Fruit fly (Drosophila melanogaster) whole organism, embryonic: Measurements from ENCODE around the gene PGAP1.

Experiments used
- CG10366 ChIP-seq: fragments of 200-800 bp; sonication (Bioruptor generic); IDR thresholded peaks from 2 replicates; pipeline ENCODE4 v1.3.6; 2022; ENCODE audit warnings: missing biosample characterization, missing genetic modification characterization
- CG10462 ChIP-seq: fragments of 200-800 bp; sonication (Bioruptor generic); optimal IDR thresholded peaks from 2 replicates; lab custom pipeline; 2016; ENCODE audit warnings: missing biosample characterization, missing genetic modification characterization
- CG1233 ChIP-seq: fragments of 200-800 bp; sonication (Bioruptor generic); optimal IDR thresholded peaks from 4 replicates; lab custom pipeline; 2018; ENCODE audit warnings: missing biosample characterization, mild to moderate bottlenecking, missing genetic modification characterization
- CG12659 ChIP-seq: fragments of 200-800 bp; sonication (Bioruptor generic); optimal IDR thresholded peaks from 3 replicates; lab custom pipeline; 2017; ENCODE audit warnings: mild to moderate bottlenecking, missing biosample characterization, missing genetic modification reagents, missing genetic modification characterization
- CG13296 ChIP-seq: fragments of 200-800 bp; sonication (Bioruptor generic); optimal IDR thresholded peaks from 3 replicates; lab custom pipeline; 2018; ENCODE audit warnings: missing biosample characterization, mild to moderate bottlenecking, missing genetic modification characterization
- CG13624 ChIP-seq: fragments of 200-800 bp; sonication (Bioruptor generic); optimal IDR thresholded peaks from 2 replicates; lab custom pipeline; 2016; ENCODE audit warnings: missing biosample characterization, missing genetic modification characterization
- CG14667 ChIP-seq: fragments of 200-800 bp; sonication (Bioruptor generic); IDR thresholded peaks from 2 replicates; pipeline ENCODE4 v1.3.6; 2022; ENCODE audit warnings: missing biosample characterization, missing genetic modification characterization
- CG16813 ChIP-seq: fragments of 200-800 bp; sonication (Bioruptor generic); IDR thresholded peaks from 3 replicates; pipeline ENCODE4 v1.3.6; 2022; ENCODE audit warnings: missing biosample characterization, missing genetic modification characterization; ENCODE audit not compliant: partially characterized antibody
- CG16863 ChIP-seq: fragments of 200-800 bp; sonication (Bioruptor generic); optimal IDR thresholded peaks from 3 replicates; lab custom pipeline; 2016; ENCODE audit warnings: missing biosample characterization, missing genetic modification characterization
- CG17359 ChIP-seq: fragments of 200-800 bp; sonication (Bioruptor generic); optimal IDR thresholded peaks from 3 replicates; lab custom pipeline; 2018; ENCODE audit warnings: missing biosample characterization, mild to moderate bottlenecking, missing genetic modification characterization, moderate library complexity
- CG2875 ChIP-seq: fragments of 200-800 bp; sonication (Bioruptor generic); optimal IDR thresholded peaks from 2 replicates; lab custom pipeline; 2017; ENCODE audit warnings: missing biosample characterization, mild to moderate bottlenecking, missing genetic modification characterization, missing genetic modification reagents
- CG30403 ChIP-seq: fragments of 200-800 bp; sonication (Bioruptor generic); optimal IDR thresholded peaks from 3 replicates; lab custom pipeline; 2016; ENCODE audit warnings: missing biosample characterization, missing genetic modification characterization
- CG3281 ChIP-seq: fragments of 200-800 bp; sonication (Bioruptor generic); optimal IDR thresholded peaks from 3 replicates; lab custom pipeline; 2017; ENCODE audit warnings: missing biosample characterization, mild to moderate bottlenecking, missing genetic modification characterization
- CG33557 ChIP-seq: fragments of 200-800 bp; sonication (Bioruptor generic); optimal IDR thresholded peaks from 2 replicates; lab custom pipeline; 2019; ENCODE audit warnings: missing biosample characterization, mild to moderate bottlenecking, missing genetic modification characterization, moderate library complexity
- CG3726 ChIP-seq: fragments of 200-800 bp; sonication (Bioruptor generic); IDR thresholded peaks from 3 replicates; pipeline ENCODE4, ENCODE4 v1.3.6; 2022; ENCODE audit warnings: missing biosample characterization, missing genetic modification characterization
- CG3838 ChIP-seq: fragments of 200-800 bp; sonication (Bioruptor generic); optimal IDR thresholded peaks from 3 replicates; lab custom pipeline; 2016; ENCODE audit warnings: missing biosample characterization, missing genetic modification characterization
- CG4360 ChIP-seq: fragments of 200-800 bp; sonication (Bioruptor generic); IDR thresholded peaks from 2 replicates; pipeline ENCODE4 v1.3.6; 2022; ENCODE audit warnings: missing biosample characterization, missing genetic modification characterization
- CG5245 ChIP-seq: fragments of 200-800 bp; sonication (Bioruptor generic); optimal IDR thresholded peaks from 3 replicates; lab custom pipeline; 2016; ENCODE audit warnings: missing biosample characterization, missing genetic modification characterization
- CG6683 ChIP-seq: fragments of 200-800 bp; sonication (Bioruptor generic); optimal IDR thresholded peaks from 2 replicates; lab custom pipeline; 2017; ENCODE audit warnings: missing biosample characterization, mild to moderate bottlenecking, missing genetic modification characterization, missing genetic modification reagents
- CG6689 ChIP-seq: fragments of 200-800 bp; sonication (Bioruptor generic); IDR thresholded peaks from 2 replicates; pipeline ENCODE4 v1.3.6; 2022; ENCODE audit warnings: missing biosample characterization, missing genetic modification characterization
- Drgx ChIP-seq: fragments of 200-800 bp; sonication (Bioruptor generic); IDR thresholded peaks from 2 replicates; pipeline ENCODE4 v1.3.6; 2022; ENCODE audit warnings: missing biosample characterization, missing genetic modification characterization
- Ets65A ChIP-seq: fragments of 200-800 bp; sonication (Bioruptor generic); peaks from one replicate; lab custom pipeline; 2016; ENCODE audit warnings: missing biosample characterization, missing genetic modification characterization
- Hey ChIP-seq: fragments of 200-800 bp; sonication (Bioruptor generic); optimal IDR thresholded peaks from 3 replicates; lab custom pipeline; 2018; ENCODE audit warnings: missing biosample characterization, mild to moderate bottlenecking, missing genetic modification characterization
- Jarid2 ChIP-seq: fragments of 200-800 bp; sonication (Bioruptor generic); optimal IDR thresholded peaks from 3 replicates; lab custom pipeline; 2017; ENCODE audit warnings: mild to moderate bottlenecking, missing biosample characterization, missing genetic modification reagents, missing genetic modification characterization
- Max ChIP-seq: fragments of 200-800 bp; sonication (Bioruptor generic); optimal IDR thresholded peaks from 2 replicates; lab custom pipeline; 2016; ENCODE audit warnings: missing biosample characterization, mild to moderate bottlenecking, missing genetic modification characterization
- Neu2 ChIP-seq: fragments of 200-800 bp; sonication (Bioruptor generic); optimal IDR thresholded peaks from 3 replicates; lab custom pipeline; 2016; ENCODE audit warnings: missing biosample characterization, missing genetic modification characterization, borderline replicate concordance
- Sox102F ChIP-seq: fragments of 200-800 bp; sonication (Bioruptor generic); optimal IDR thresholded peaks from 2 replicates; lab custom pipeline; 2018; ENCODE audit warnings: missing biosample characterization, mild to moderate bottlenecking, missing genetic modification characterization, moderate library complexity
- Ssrp ChIP-seq: fragments of 200-800 bp; sonication (Bioruptor generic); optimal IDR thresholded peaks from 2 replicates; lab custom pipeline; 2018; ENCODE audit warnings: missing biosample characterization, mild to moderate bottlenecking, missing genetic modification characterization, moderate library complexity
- Trl ChIP-seq, 3 experiments: fragments of >200 bp in 2 of 3; fragments of 200-800 bp in 1 of 3; sonication (Bioruptor generic) in 1 of 3; optimal IDR thresholded peaks; 2 replicates in 1 of 3; 3 replicates in 2 of 3; lab custom pipeline; 2016 to 2017; ENCODE audit warnings: missing biosample characterization in 1 of 3, missing genetic modification characterization in 1 of 3
- Vsx1 ChIP-seq: fragments of 200-800 bp; sonication (Bioruptor generic); optimal IDR thresholded peaks from 2 replicates; lab custom pipeline; 2017; ENCODE audit warnings: missing biosample characterization, mild to moderate bottlenecking, missing genetic modification characterization, missing genetic modification reagents
- ase ChIP-seq: fragments of 200-800 bp; sonication (Bioruptor generic); IDR thresholded peaks from 3 replicates; pipeline ENCODE4 v1.3.6; 2022; ENCODE audit warnings: missing biosample characterization, missing genetic modification characterization
- danr ChIP-seq: fragments of 200-800 bp; sonication (Bioruptor generic); IDR thresholded peaks from 2 replicates; pipeline ENCODE4 v1.3.6; 2022; ENCODE audit warnings: missing biosample characterization, missing genetic modification characterization
- dm ChIP-seq: fragments of 200-800 bp; sonication (Bioruptor generic); optimal IDR thresholded peaks from 3 replicates; lab custom pipeline; 2016; ENCODE audit warnings: missing biosample characterization, missing genetic modification characterization
- exex ChIP-seq: fragments of 200-800 bp; sonication (Bioruptor generic); optimal IDR thresholded peaks from 4 replicates; lab custom pipeline; 2018; ENCODE audit warnings: missing biosample characterization, mild to moderate bottlenecking, missing genetic modification characterization, moderate library complexity
- gcm2 ChIP-seq: fragments of 200-800 bp; sonication (Bioruptor generic); optimal IDR thresholded peaks from 2 replicates; lab custom pipeline; 2016; ENCODE audit warnings: missing biosample characterization, missing genetic modification characterization
- insv ChIP-seq, 2 experiments: fragments of 200-800 bp; sonication (Bioruptor generic); optimal IDR thresholded peaks; 3 replicates each; lab custom pipeline; 2016 to 2018; ENCODE audit warnings: missing biosample characterization in 2 of 2, missing genetic modification characterization in 2 of 2
- mam ChIP-seq: fragments of 200-800 bp; sonication (Bioruptor generic); optimal IDR thresholded peaks from 3 replicates; lab custom pipeline; 2016; ENCODE audit warnings: missing biosample characterization, missing genetic modification characterization
- nau ChIP-seq: fragments of 200-800 bp; sonication (Bioruptor generic); optimal IDR thresholded peaks from 3 replicates; lab custom pipeline; 2017; ENCODE audit warnings: missing biosample characterization, mild to moderate bottlenecking, missing genetic modification characterization, missing genetic modification reagents
- repo ChIP-seq: fragments of 200-800 bp; sonication (Bioruptor generic); optimal IDR thresholded peaks from 2 replicates; lab custom pipeline; 2016; ENCODE audit warnings: missing biosample characterization, missing genetic modification characterization
- rib ChIP-seq: fragments of 200-800 bp; sonication (Bioruptor generic); IDR thresholded peaks from 2 replicates; pipeline ENCODE4 v1.3.6; 2022; ENCODE audit warnings: missing biosample characterization, missing genetic modification characterization
- slbo ChIP-seq: fragments of 200-800 bp; sonication (Bioruptor generic); IDR thresholded peaks from 2 replicates; pipeline ENCODE4 v1.3.6; 2022; ENCODE audit warnings: missing biosample characterization, missing genetic modification characterization
- sna ChIP-seq: fragments of 200-800 bp; sonication (Bioruptor generic); IDR thresholded peaks from 2 replicates; pipeline ENCODE4 v1.3.6; 2022; ENCODE audit warnings: missing biosample characterization, missing genetic modification characterization; ENCODE audit not compliant: partially characterized antibody
- stc ChIP-seq: fragments of 200-800 bp; sonication (Bioruptor generic); IDR thresholded peaks from 2 replicates; pipeline ENCODE4 v1.3.6; 2022; ENCODE audit warnings: missing biosample characterization, missing genetic modification characterization
- stwl ChIP-seq: fragments of 200-800 bp; sonication (Bioruptor generic); optimal IDR thresholded peaks from 3 replicates; lab custom pipeline; 2018; ENCODE audit warnings: missing biosample characterization, mild to moderate bottlenecking, missing genetic modification characterization, moderate library complexity
- tgo ChIP-seq: fragments of 200-800 bp; sonication (Bioruptor generic); IDR thresholded peaks from 3 replicates; pipeline ENCODE4 v1.3.6; 2022; ENCODE audit warnings: missing biosample characterization, missing genetic modification characterization
- tin ChIP-seq: fragments of 200-800 bp; sonication (Bioruptor generic); optimal IDR thresholded peaks from 3 replicates; lab custom pipeline; 2016; ENCODE audit warnings: missing biosample characterization, missing genetic modification characterization
- wor ChIP-seq: fragments of 200-800 bp; sonication (Bioruptor generic); IDR thresholded peaks from 2 replicates; pipeline ENCODE4 v1.3.6; 2022; ENCODE audit warnings: missing biosample characterization, missing genetic modification characterization
- zen2 ChIP-seq: fragments of 200-800 bp; sonication (Bioruptor generic); IDR thresholded peaks from 3 replicates; pipeline ENCODE4 v1.3.6; 2022; ENCODE audit warnings: missing biosample characterization, missing genetic modification characterization; ENCODE audit not compliant: partially characterized antibody
- zfh1 ChIP-seq: fragments of 200-800 bp; sonication (Bioruptor generic); IDR thresholded peaks from 3 replicates; pipeline ENCODE4 v1.3.6; 2022; ENCODE audit warnings: missing biosample characterization, missing genetic modification characterization

The PGAP1 gene

dm6 chrX:5679079-5679932 is 10.0 kb downstream of the PGAP1 start (continued):
- TF ChIP-seq CG2875 (GFP tag; lab: Kevin White, UChicago): peak; percentile 19
- peak; percentile 63 for TF ChIP-seq Ssrp (tag; lab: Kevin White, UChicago)
- no peak for TF ChIP-seq tgo (GFP tag; lab: Robert Waterston, UW)
- TF ChIP-seq Vsx1 (GFP tag; lab: Kevin White, UChicago): no peak
- no peak for TF ChIP-seq rib (GFP tag; lab: Robert Waterston, UW)
- no peak for TF ChIP-seq gcm2 (GFP tag; lab: Kevin White, UChicago)
- TF ChIP-seq CG5245 (GFP tag; lab: Kevin White, UChicago): peak; percentile 3
- TF ChIP-seq danr (GFP tag; lab: Robert Waterston, UW): no peak
- no peak for TF ChIP-seq CG3281 (GFP tag; lab: Kevin White, UChicago)
- peak; percentile 8 for TF ChIP-seq Max (GFP tag; lab: Kevin White, UChicago)
- peak; percentile 10 for TF ChIP-seq CG1233 (GFP tag; lab: Kevin White, UChicago)
- TF ChIP-seq CG6689 (GFP tag; lab: Robert Waterston, UW): peak; percentile 48; the same call in 1 of the 2 replicates
- peak; percentile 57 for TF ChIP-seq tin (GFP tag; lab: Kevin White, UChicago)
- TF ChIP-seq nau (GFP tag; lab: Kevin White, UChicago): no peak
- no peak for TF ChIP-seq dm
- 0 out of 2 replicates have a peak, but pooled peaks have one; percentile 18 for TF ChIP-seq wor (GFP tag; lab: Robert Waterston, UW)
- TF ChIP-seq CG3838: no peak
- TF ChIP-seq CG17359 (tag; lab: Kevin White, UChicago): peak; percentile 54
- TF ChIP-seq stc (GFP tag; lab: Robert Waterston, UW): no peak
- peak; percentile 8 for TF ChIP-seq Ets65A (GFP tag; lab: Kevin White, UChicago)
- TF ChIP-seq Jarid2 (GFP tag; lab: Kevin White, UChicago): peak; percentile 6
- TF ChIP-seq CG6683 (GFP tag; lab: Kevin White, UChicago): no peak
- TF ChIP-seq CG10366 (GFP tag; lab: Robert Waterston, UW): no peak
- no peak for TF ChIP-seq zen2
- peak; percentile 57 for TF ChIP-seq Sox102F (GFP tag; lab: Kevin White, UChicago)
- TF ChIP-seq Trl (optimal IDR thresholded peaks at IDR 0.05; lab: Kevin White, UChicago): no peak
- peak; percentile 29 for TF ChIP-seq Trl (GFP tag; optimal IDR thresholded peaks at IDR 0.05; lab: Kevin White, UChicago)
- no peak for TF ChIP-seq insv (GFP tag; optimal IDR thresholded peaks at IDR 0.05; lab: Kevin White, UChicago)
- TF ChIP-seq CG33557: peak; percentile 24
- no peak for TF ChIP-seq CG4360
- peak; percentile 55 for TF ChIP-seq CG30403
- no peak for TF ChIP-seq Neu2 (GFP tag; lab: Kevin White, UChicago)
- peak; percentile 51; the same call in 1 of the 2 replicates for TF ChIP-seq Drgx
- TF ChIP-seq CG13624: no peak
- TF ChIP-seq sna (GFP tag; lab: Robert Waterston, UW): no peak
- TF ChIP-seq CG13296 (GFP tag; lab: Kevin White, UChicago): no peak
- TF ChIP-seq zfh1 (GFP tag; lab: Robert Waterston, UW): peak; percentile 71; the same call in 2 of the 3 replicates
- no peak for TF ChIP-seq CG14667 (GFP tag; lab: Robert Waterston, UW)
- TF ChIP-seq CG16813 (GFP tag; lab: Robert Waterston, UW): no peak
- no peak for TF ChIP-seq stwl (tag; lab: Kevin White, UChicago)
- TF ChIP-seq exex (tag; lab: Kevin White, UChicago): no peak
- no peak for TF ChIP-seq repo
- TF ChIP-seq ase (GFP tag; lab: Robert Waterston, UW): no peak
- TF ChIP-seq Hey (tag; lab: Kevin White, UChicago): no peak
- TF ChIP-seq CG16863: peak; percentile 44
- peak; percentile 38 for TF ChIP-seq CG12659 (GFP tag; lab: Kevin White, UChicago)
- peak; percentile 26 for TF ChIP-seq mam (GFP tag; lab: Kevin White, UChicago)
- TF ChIP-seq slbo: no peak
- TF ChIP-seq CG3726 (GFP tag; lab: Robert Waterston, UW): 0 out of 3 replicates have a peak, but pooled peaks have one; percentile 46
- no peak for TF ChIP-seq CG10462 (GFP tag; lab: Kevin White, UChicago)
